Worm (Caenorhabditis elegans): ENCODE results near the gene F54F2.7.
A peak's percentile ranks its signal among the peaks of the same experiment; 100 is the strongest.

Gene F54F2.7

ce11 chrIII:8763111-8763510 lies 44.0 kb downstream of the F54F2.7 start (continued):
- TF ChIP-seq attf-6 (GFP tag; IDR thresholded peaks at IDR 0.05): no peak
- no peak for TF ChIP-seq tbx-9 (tag; optimal IDR thresholded peaks at IDR 0.05; ENCODE audit: borderline replicate concordance)

ce11 chrIII:8762016-8762415 lies 45.1 kb downstream of the F54F2.7 start:
- TF ChIP-seq nhr-80 (tag; optimal IDR thresholded peaks at IDR 0.05): peak; percentile 16
- no peak for TF ChIP-seq dpff-1 (tag; optimal IDR thresholded peaks at IDR 0.05)
- 0 out of 2 replicates have a peak, but pooled peaks have one; percentile 15 for TF ChIP-seq Y53G8AR.9 (GFP tag; conservative IDR thresholded peaks at IDR 0.05)

ce11 chrIII:8761040-8761654 lies 46.0 kb downstream of the F54F2.7 start, which contains the start of gene aak-1:
TSS of gene aak-1 (minus strand) at chrIII:8761090.
- TF ChIP-seq ztf-28 (GFP tag; IDR thresholded peaks at IDR 0.05) (no peak), ztf-22 (GFP tag; optimal IDR thresholded peaks at IDR 0.05) (no peak), aptf-3 (GFP tag; IDR thresholded peaks at IDR 0.05) (no peak), K12H6.12 (tag; optimal IDR thresholded peaks at IDR 0.05) (no peak), fkh-3 (tag; optimal IDR thresholded peaks at IDR 0.05) (no peak), ekl-4 (GFP tag; IDR thresholded peaks at IDR 0.05) (no peak), sea-2 (GFP tag; IDR thresholded peaks at IDR 0.05) (no peak), hrde-1 (tag; optimal IDR thresholded peaks at IDR 0.05; ENCODE audit: borderline replicate concordance) (no peak), F57A8.1 (GFP tag; optimal IDR thresholded peaks at IDR 0.05) (no peak), T26A5.8 (tag; optimal IDR thresholded peaks at IDR 0.05) (no peak), nhr-27 (tag; optimal IDR thresholded peaks at IDR 0.05) (no peak)
